Worm (Caenorhabditis elegans) whole organism, L1 larva: ENCODE measurements around the gene unc-9.

Experiments used
- C04F5.9 ChIP-seq: sonication (generic microtip); optimal IDR thresholded peaks from 2 replicates; lab custom pipeline; 2016; ENCODE audit warnings: missing genetic modification characterization, missing compliant biosample characterization
- C34B4.2 ChIP-seq: sonication (generic microtip); optimal IDR thresholded peaks from 2 replicates; lab custom pipeline; 2017; ENCODE audit warnings: mild to moderate bottlenecking, missing genetic modification characterization, missing compliant biosample characterization
- aly-2 ChIP-seq: fragments of 150-350 bp; optimal IDR thresholded peaks from 2 replicates; lab custom pipeline; 2014; ENCODE audit warnings: missing biosample characterization, missing genetic modification characterization
- ama-1 ChIP-seq: fragments of 150-350 bp; optimal IDR thresholded peaks from 2 replicates; lab custom pipeline; 2014
- ceh-63 ChIP-seq: fragments of 200-800 bp; sonication (Bioruptor generic); optimal IDR thresholded peaks from 2 replicates; lab custom pipeline; 2018; ENCODE audit warnings: mild to moderate bottlenecking, missing genetic modification characterization, missing compliant biosample characterization
- ceh-82 ChIP-seq, 3 experiments: fragments of 150-350 bp in 1 of 3; sonication (generic microtip) in 2 of 3; optimal IDR thresholded peaks; 2 replicates each; lab custom pipeline; 2014 to 2017; ENCODE audit warnings: missing biosample characterization in 3 of 3, missing genetic modification characterization in 3 of 3
- ceh-88 ChIP-seq: fragments of 200-800 bp; sonication (Bioruptor generic); IDR thresholded peaks from 2 replicates; pipeline ENCODE4 v1.3.6; 2022; ENCODE audit warnings: missing genetic modification characterization, missing compliant biosample characterization
- ceh-90 ChIP-seq: sonication (generic microtip); optimal IDR thresholded peaks from 2 replicates; lab custom pipeline; 2016; ENCODE audit warnings: missing genetic modification characterization, missing compliant biosample characterization
- dpl-1 ChIP-seq, 3 experiments: fragments of 150-350 bp in 2 of 3; sonication (generic microtip) in 1 of 3; optimal IDR thresholded peaks; 2 replicates each; lab custom pipeline; 2014 to 2017; ENCODE audit warnings: missing biosample characterization in 3 of 3, missing genetic modification characterization in 3 of 3, missing genetic modification reagents in 3 of 3
- dsc-1 ChIP-seq: sonication (generic microtip); optimal IDR thresholded peaks from 2 replicates; lab custom pipeline; 2016; ENCODE audit warnings: mild to moderate bottlenecking, missing genetic modification characterization, missing compliant biosample characterization
- efl-3 ChIP-seq: fragments of 200-800 bp; sonication (Bioruptor generic); optimal IDR thresholded peaks from 2 replicates; lab custom pipeline; 2018; ENCODE audit warnings: mild to moderate bottlenecking, missing genetic modification characterization, missing compliant biosample characterization
- egl-27 ChIP-seq, 2 experiments: fragments of 150-350 bp in 1 of 2; sonication (generic microtip); optimal IDR thresholded peaks; 3 replicates each; lab custom pipeline; 2017 to 2018; ENCODE audit warnings: missing biosample characterization in 2 of 2, missing genetic modification characterization in 2 of 2, missing genetic modification reagents in 2 of 2
- elt-2 ChIP-seq: sonication (generic microtip); optimal IDR thresholded peaks from 2 replicates; lab custom pipeline; 2016; ENCODE audit warnings: missing genetic modification characterization, mild to moderate bottlenecking, inconsistent platforms, missing compliant biosample characterization, missing genetic modification reagents
- ets-5 ChIP-seq: fragments of 200-800 bp; sonication (Bioruptor generic); IDR thresholded peaks from 2 replicates; pipeline ENCODE4 v1.3.6; 2022; ENCODE audit warnings: missing genetic modification characterization, missing compliant biosample characterization
- fkh-4 ChIP-seq: sonication (generic microtip); optimal IDR thresholded peaks from 2 replicates; lab custom pipeline; 2016; ENCODE audit warnings: missing compliant biosample characterization, missing genetic modification characterization, borderline replicate concordance
- fos-1 ChIP-seq: fragments of 150-350 bp; optimal IDR thresholded peaks from 2 replicates; lab custom pipeline; 2014; ENCODE audit warnings: missing biosample characterization, missing genetic modification characterization
- hlh-17 ChIP-seq: fragments of 200-800 bp; sonication (Bioruptor generic); optimal IDR thresholded peaks from 2 replicates; lab custom pipeline; 2018; ENCODE audit warnings: missing genetic modification characterization, mild to moderate bottlenecking, missing compliant biosample characterization, moderate library complexity, borderline replicate concordance
- hpl-2 ChIP-seq: fragments of 150-350 bp; optimal IDR thresholded peaks from 2 replicates; lab custom pipeline; 2014; ENCODE audit warnings: missing biosample characterization, missing genetic modification reagents, missing genetic modification characterization
- irx-1 ChIP-seq: sonication (generic microtip); optimal IDR thresholded peaks from 2 replicates; lab custom pipeline; 2016; ENCODE audit warnings: missing genetic modification characterization, missing compliant biosample characterization
- lir-3 ChIP-seq: sonication (generic microtip); optimal IDR thresholded peaks from 2 replicates; lab custom pipeline; 2016; ENCODE audit warnings: mild to moderate bottlenecking, missing genetic modification characterization, moderate library complexity, missing compliant biosample characterization; ENCODE audit not compliant: poor library complexity
- mab-9 ChIP-seq: fragments of 200-800 bp; sonication (Bioruptor generic); IDR thresholded peaks from 2 replicates; pipeline ENCODE4 v1.3.6; 2022; ENCODE audit warnings: missing genetic modification reagents, missing genetic modification characterization, missing compliant biosample characterization
- mef-2 ChIP-seq: fragments of 150-350 bp; optimal IDR thresholded peaks from 2 replicates; lab custom pipeline; 2014; ENCODE audit warnings: missing biosample characterization, missing genetic modification characterization
- mep-1 ChIP-seq: fragments of 150-350 bp; optimal IDR thresholded peaks from 2 replicates; lab custom pipeline; 2014; ENCODE audit warnings: missing biosample characterization, missing genetic modification characterization
- nhr-12 ChIP-seq: sonication (generic microtip); optimal IDR thresholded peaks from 2 replicates; lab custom pipeline; 2017; ENCODE audit warnings: missing biosample characterization, missing genetic modification characterization
- nhr-28 ChIP-seq: fragments of 150-350 bp; optimal IDR thresholded peaks from 2 replicates; lab custom pipeline; 2014; ENCODE audit warnings: missing biosample characterization, missing genetic modification characterization
- nhr-47 ChIP-seq: sonication (generic microtip); optimal IDR thresholded peaks from 2 replicates; lab custom pipeline; 2016; ENCODE audit warnings: mild to moderate bottlenecking, missing genetic modification characterization, moderate library complexity, missing compliant biosample characterization
- nhr-85 ChIP-seq: sonication (generic microtip); peaks from one replicate; lab custom pipeline; 2016; ENCODE audit warnings: missing genetic modification characterization, inconsistent platforms, missing compliant biosample characterization
- pag-3 ChIP-seq: sonication (generic microtip); optimal IDR thresholded peaks from 2 replicates; lab custom pipeline; 2017; ENCODE audit warnings: missing genetic modification characterization, mild to moderate bottlenecking, missing compliant biosample characterization, antibody characterized with exemption, borderline replicate concordance; ENCODE audit not compliant: insufficient read depth
- pax-3 ChIP-seq: fragments of 200-800 bp; sonication (Bioruptor generic); optimal IDR thresholded peaks from 2 replicates; lab custom pipeline; 2018; ENCODE audit warnings: mild to moderate bottlenecking, missing genetic modification characterization, moderate library complexity, missing compliant biosample characterization
- pqm-1 ChIP-seq: sonication (generic microtip); optimal IDR thresholded peaks from 3 replicates; lab custom pipeline; 2017; ENCODE audit warnings: missing biosample characterization, missing genetic modification characterization
- skn-1 ChIP-seq: fragments of 150-350 bp; optimal IDR thresholded peaks from 2 replicates; lab custom pipeline; 2014; ENCODE audit warnings: missing biosample characterization, missing genetic modification characterization
- snu-23 ChIP-seq: sonication (generic microtip); optimal IDR thresholded peaks from 2 replicates; lab custom pipeline; 2016; ENCODE audit warnings: missing genetic modification characterization, missing compliant biosample characterization
- sox-4 ChIP-seq: sonication (generic microtip); optimal IDR thresholded peaks from 2 replicates; lab custom pipeline; 2016; ENCODE audit warnings: missing genetic modification characterization, missing compliant biosample characterization
- sptf-1 ChIP-seq: fragments of 150-350 bp; optimal IDR thresholded peaks from 2 replicates; lab custom pipeline; 2014; ENCODE audit warnings: missing biosample characterization, missing genetic modification characterization
- sup-37 ChIP-seq: fragments of 200-800 bp; sonication (Bioruptor generic); optimal IDR thresholded peaks from 2 replicates; lab custom pipeline; 2018; ENCODE audit warnings: mild to moderate bottlenecking, missing genetic modification characterization, missing compliant biosample characterization
- tbx-2 ChIP-seq: sonication (generic microtip); optimal IDR thresholded peaks from 2 replicates; lab custom pipeline; 2016; ENCODE audit warnings: missing genetic modification characterization, missing compliant biosample characterization
- tlp-1 ChIP-seq: fragments of 150-350 bp; optimal IDR thresholded peaks from 2 replicates; lab custom pipeline; 2014; ENCODE audit warnings: missing biosample characterization, missing genetic modification characterization
- unc-62 ChIP-seq: fragments of 150-350 bp; optimal IDR thresholded peaks from 2 replicates; lab custom pipeline; 2014; ENCODE audit warnings: missing biosample characterization, missing genetic modification reagents, missing genetic modification characterization
- unc-86 ChIP-seq: sonication (generic microtip); optimal IDR thresholded peaks from 2 replicates; lab custom pipeline; 2016; ENCODE audit warnings: missing genetic modification characterization, missing compliant biosample characterization
- unc-98 ChIP-seq: fragments of 200-800 bp; sonication (Bioruptor generic); IDR thresholded peaks from 2 replicates; pipeline ENCODE4 v1.3.6; 2022; ENCODE audit warnings: missing genetic modification characterization, missing compliant biosample characterization
- vab-15 ChIP-seq: sonication (generic microtip); optimal IDR thresholded peaks from 2 replicates; lab custom pipeline; 2017; ENCODE audit warnings: missing genotype, mild to moderate bottlenecking, missing genetic modification characterization, missing compliant biosample characterization
- xbp-1 ChIP-seq: sonication (generic microtip); optimal IDR thresholded peaks from 2 replicates; lab custom pipeline; 2016; ENCODE audit warnings: missing genetic modification characterization, missing compliant biosample characterization
- zag-1 ChIP-seq: fragments of 150-350 bp; optimal IDR thresholded peaks from 2 replicates; lab custom pipeline; 2014; ENCODE audit warnings: missing biosample characterization, missing genetic modification characterization
- zip-4 ChIP-seq: fragments of 200-800 bp; sonication (Bioruptor generic); optimal IDR thresholded peaks from 2 replicates; lab custom pipeline; 2018; ENCODE audit warnings: mild to moderate bottlenecking, missing genetic modification characterization, moderate library complexity, missing compliant biosample characterization
- ztf-11 ChIP-seq, 2 experiments: sonication (generic microtip); optimal IDR thresholded peaks; 2 replicates each; lab custom pipeline; 2016 to 2017; ENCODE audit warnings: missing genetic modification characterization in 2 of 2, missing biosample characterization in 1 of 2, missing compliant biosample characterization in 1 of 2
- ztf-4 ChIP-seq: fragments of 150-350 bp; optimal IDR thresholded peaks from 2 replicates; lab custom pipeline; 2014; ENCODE audit warnings: missing biosample characterization, missing genetic modification characterization

Gene unc-9

ce11 chrX:13171206-13171605, 30.4 kb upstream of the unc-9 start (continued):
- TF ChIP-seq ztf-4 (tag; lab: Kevin White, UChicago) (no peak), hpl-2 (no peak), ceh-90 (tag; lab: Kevin White, UChicago) (no peak), C34B4.2 (tag; lab: Kevin White, UChicago) (no peak), skn-1 (tag; lab: Kevin White, UChicago) (no peak), vab-15 (tag; lab: Kevin White, UChicago) (no peak), tbx-2 (peak; percentile 26), ceh-82 (tag; optimal IDR thresholded peaks at IDR 0.05; lab: Kevin White, UChicago) (peak in 1 of 3 experiments; percentile 45), nhr-85 (tag; lab: Kevin White, UChicago) (no peak), ceh-63 (GFP tag; lab: Kevin White, UChicago) (no peak), sox-4 (tag; lab: Kevin White, UChicago) (no peak), snu-23 (GFP tag; lab: Kevin White, UChicago) (peak; percentile 43), elt-2 (tag; lab: Kevin White, UChicago) (no peak), zag-1 (no peak), sup-37 (no peak), zip-4 (GFP tag; lab: Kevin White, UChicago) (no peak), mep-1 (tag; lab: Kevin White, UChicago) (no peak), ceh-88 (GFP tag; lab: Robert Waterston, UW) (no peak), pag-3 (tag; lab: Kevin White, UChicago) (no peak), dpl-1 (GFP tag; optimal IDR thresholded peaks at IDR 0.05; lab: Kevin White, UChicago) (peak in 1 of 3 experiments; percentile 9), xbp-1 (no peak)

ce11 chrX:13174437-13174836, 27.1 kb upstream of the unc-9 start:
- TF ChIP-seq nhr-85 (tag; lab: Kevin White, UChicago) (peak; percentile 74), mab-9 (no peak)

ce11 chrX:13178347-13178746, 23.2 kb upstream of the unc-9 start, which contains the start of gene nlp-3:
nlp-3 (minus strand) TSS chrX:13178447.
- TF ChIP-seq nhr-47 (tag; lab: Kevin White, UChicago): peak; percentile 15
- no peak for TF ChIP-seq lir-3 (tag; lab: Kevin White, UChicago)
- TF ChIP-seq mef-2 (tag; lab: Kevin White, UChicago): no peak
- TF ChIP-seq elt-2 (tag; lab: Kevin White, UChicago): no peak
- TF ChIP-seq nhr-12: no peak
- TF ChIP-seq nhr-85 (tag; lab: Kevin White, UChicago): no peak
- TF ChIP-seq dpl-1 (GFP tag; optimal IDR thresholded peaks at IDR 0.05; lab: Kevin White, UChicago): no peak
- no peak for TF ChIP-seq efl-3 (GFP tag; lab: Kevin White, UChicago)
- TF ChIP-seq pag-3 (tag; lab: Kevin White, UChicago): no peak
- TF ChIP-seq pax-3 (tag; lab: Kevin White, UChicago): peak; percentile 18
- peak; percentile 82 for TF ChIP-seq dsc-1 (tag; lab: Kevin White, UChicago)
- TF ChIP-seq hlh-17: no peak

- TF ChIP-seq unc-86 (tag; lab: Kevin White, UChicago) (no peak), ztf-11 (tag; optimal IDR thresholded peaks at IDR 0.05; lab: Kevin White, UChicago) (no peak), ztf-4 (tag; lab: Kevin White, UChicago) (no peak), unc-62 (no peak), ceh-82 (tag; optimal IDR thresholded peaks at IDR 0.05; lab: Kevin White, UChicago) (no peak), pag-3 (tag; lab: Kevin White, UChicago) (no peak), sox-4 (tag; lab: Kevin White, UChicago) (peak; percentile 72), aly-2 (tag; lab: Kevin White, UChicago) (no peak), zag-1 (no peak), fkh-4 (no peak), nhr-28 (tag; lab: Kevin White, UChicago) (no peak), sptf-1 (tag; lab: Kevin White, UChicago) (no peak), tlp-1 (no peak), irx-1 (tag; lab: Kevin White, UChicago) (no peak), unc-98 (GFP tag; lab: Robert Waterston, UW) (no peak), pax-3 (tag; lab: Kevin White, UChicago) (peak; percentile 84), efl-3 (GFP tag; lab: Kevin White, UChicago) (no peak), ets-5 (GFP tag; lab: Robert Waterston, UW) (no peak), ama-1 (no peak), vab-15 (tag; lab: Kevin White, UChicago) (no peak), hlh-17 (no peak), fos-1 (tag; lab: Kevin White, UChicago) (no peak), C04F5.9 (no peak), pqm-1 (tag; lab: Kevin White, UChicago) (no peak), lir-3 (tag; lab: Kevin White, UChicago) (no peak), egl-27 (tag; optimal IDR thresholded peaks at IDR 0.05; lab: Kevin White, UChicago) (no peak)
Observed at ce11 chrX:13182012-13182411, 19.6 kb upstream of the unc-9 start.
